Fruit fly (Drosophila melanogaster) whole organism, embryonic: ENCODE results near the gene CG13044.

ENCODE experiments used
- Blimp-1 ChIP-seq: fragments of 200-800 bp; sonication (Bioruptor generic); optimal IDR thresholded peaks from 3 replicates; lab custom pipeline; 2018; ENCODE audit warnings: missing biosample characterization, missing genetic modification characterization, mild to moderate bottlenecking, moderate library complexity, missing genetic modification reagents
- CG10147 ChIP-seq: fragments of 200-800 bp; sonication (Bioruptor generic); optimal IDR thresholded peaks from 2 replicates; lab custom pipeline; 2019; ENCODE audit warnings: missing biosample characterization, mild to moderate bottlenecking, missing genetic modification characterization, moderate library complexity
- CG10462 ChIP-seq: fragments of 200-800 bp; sonication (Bioruptor generic); optimal IDR thresholded peaks from 2 replicates; lab custom pipeline; 2016; ENCODE audit warnings: missing biosample characterization, missing genetic modification characterization
- CG11093 ChIP-seq: fragments of 200-800 bp; sonication (Bioruptor generic); IDR thresholded peaks from 3 replicates; pipeline ENCODE4 v1.3.6; 2022; ENCODE audit warnings: missing biosample characterization, missing genetic modification characterization
- CG11456 ChIP-seq: fragments of 200-800 bp; sonication (Bioruptor generic); IDR thresholded peaks from 3 replicates; pipeline ENCODE4 v1.3.6; 2022; ENCODE audit warnings: missing biosample characterization, missing genetic modification characterization
- CG11504 ChIP-seq: fragments of 200-800 bp; sonication (Bioruptor generic); optimal IDR thresholded peaks from 3 replicates; lab custom pipeline; 2019; ENCODE audit warnings: missing biosample characterization, mild to moderate bottlenecking, missing genetic modification characterization, moderate library complexity
- CG12744 ChIP-seq: fragments of 200-800 bp; sonication (Bioruptor generic); optimal IDR thresholded peaks from 2 replicates; lab custom pipeline; 2016; ENCODE audit warnings: missing biosample characterization, missing genetic modification characterization
- CG13424 ChIP-seq: fragments of 200-800 bp; sonication (Bioruptor generic); optimal IDR thresholded peaks from 2 replicates; lab custom pipeline; 2019; ENCODE audit warnings: missing biosample characterization, mild to moderate bottlenecking, missing genetic modification characterization, moderate library complexity
- CG17186 ChIP-seq: fragments of 200-800 bp; sonication (Bioruptor generic); optimal IDR thresholded peaks from 3 replicates; lab custom pipeline; 2017; ENCODE audit warnings: missing biosample characterization, missing genetic modification reagents, missing genetic modification characterization
- CG17802 ChIP-seq: fragments of 200-800 bp; sonication (Bioruptor generic); optimal IDR thresholded peaks from 2 replicates; lab custom pipeline; 2018; ENCODE audit warnings: missing biosample characterization, mild to moderate bottlenecking, missing genetic modification characterization, moderate library complexity
- CG1792 ChIP-seq: fragments of 200-800 bp; sonication (Bioruptor generic); optimal IDR thresholded peaks from 2 replicates; lab custom pipeline; 2016; ENCODE audit warnings: missing biosample characterization, missing genetic modification characterization
- CG2202 ChIP-seq: fragments of 200-800 bp; sonication (Bioruptor generic); optimal IDR thresholded peaks from 2 replicates; lab custom pipeline; 2018; ENCODE audit warnings: missing biosample characterization, mild to moderate bottlenecking, missing genetic modification characterization
- CG3281 ChIP-seq: fragments of 200-800 bp; sonication (Bioruptor generic); optimal IDR thresholded peaks from 3 replicates; lab custom pipeline; 2017; ENCODE audit warnings: missing biosample characterization, mild to moderate bottlenecking, missing genetic modification characterization
- CG3726 ChIP-seq: fragments of 200-800 bp; sonication (Bioruptor generic); IDR thresholded peaks from 3 replicates; pipeline ENCODE4, ENCODE4 v1.3.6; 2022; ENCODE audit warnings: missing biosample characterization, missing genetic modification characterization
- CG42726 ChIP-seq: fragments of 200-800 bp; sonication (Bioruptor generic); IDR thresholded peaks from 2 replicates; pipeline ENCODE4 v1.3.6; 2022; ENCODE audit warnings: missing biosample characterization, missing genetic modification characterization; ENCODE audit not compliant: partially characterized antibody
- CG4617 ChIP-seq: fragments of 200-800 bp; sonication (Bioruptor generic); optimal IDR thresholded peaks from 3 replicates; lab custom pipeline; 2016; ENCODE audit warnings: missing biosample characterization, missing genetic modification characterization, borderline replicate concordance
- CG4854 ChIP-seq: fragments of 200-800 bp; sonication (Bioruptor generic); optimal IDR thresholded peaks from 2 replicates; lab custom pipeline; 2016; ENCODE audit warnings: missing biosample characterization, missing genetic modification characterization, inconsistent platforms
- CG6175 ChIP-seq: fragments of 200-800 bp; sonication (Bioruptor generic); IDR thresholded peaks from 3 replicates; pipeline ENCODE4 v1.3.6; 2022; ENCODE audit warnings: missing biosample characterization, missing genetic modification characterization
- CG6272 ChIP-seq: fragments of 200-800 bp; sonication (Bioruptor generic); IDR thresholded peaks from 2 replicates; pipeline ENCODE4 v1.3.6; 2022; ENCODE audit warnings: missing biosample characterization, missing genetic modification characterization
- CG6683 ChIP-seq: fragments of 200-800 bp; sonication (Bioruptor generic); optimal IDR thresholded peaks from 2 replicates; lab custom pipeline; 2017; ENCODE audit warnings: missing biosample characterization, mild to moderate bottlenecking, missing genetic modification characterization, missing genetic modification reagents
- CG7357 ChIP-seq: fragments of 200-800 bp; sonication (Bioruptor generic); IDR thresholded peaks from 3 replicates; pipeline ENCODE4 v1.3.6; 2022; ENCODE audit warnings: missing biosample characterization, missing genetic modification characterization
- CG7372 ChIP-seq: fragments of 200-800 bp; sonication (Bioruptor generic); IDR thresholded peaks from 2 replicates; pipeline ENCODE4 v1.3.6; 2022; ENCODE audit warnings: missing biosample characterization, missing genetic modification characterization
- CG7745 ChIP-seq: fragments of 200-800 bp; sonication (Bioruptor generic); optimal IDR thresholded peaks from 2 replicates; lab custom pipeline; 2018; ENCODE audit warnings: missing biosample characterization, mild to moderate bottlenecking, missing genetic modification characterization, moderate library complexity
- CTCF ChIP-seq: fragments of 200-800 bp; sonication (Bioruptor generic); optimal IDR thresholded peaks from 2 replicates; lab custom pipeline; 2017; ENCODE audit warnings: missing biosample characterization, mild to moderate bottlenecking, missing genetic modification characterization, moderate library complexity
- Dref ChIP-seq: fragments of 200-800 bp; sonication (Bioruptor generic); IDR thresholded peaks from 2 replicates; pipeline ENCODE4 v1.3.6; 2022; ENCODE audit warnings: missing biosample characterization, missing genetic modification characterization
- Drgx ChIP-seq: fragments of 200-800 bp; sonication (Bioruptor generic); IDR thresholded peaks from 2 replicates; pipeline ENCODE4 v1.3.6; 2022; ENCODE audit warnings: missing biosample characterization, missing genetic modification characterization
- E2f1 ChIP-seq: fragments of 200-800 bp; sonication (Bioruptor generic); IDR thresholded peaks from 2 replicates; pipeline ENCODE4 v1.3.6; 2022; ENCODE audit warnings: missing biosample characterization, missing genetic modification characterization
- Lim3 ChIP-seq: fragments of 200-800 bp; sonication (Bioruptor generic); IDR thresholded peaks from 2 replicates; pipeline ENCODE4 v1.3.6; 2022; ENCODE audit warnings: missing biosample characterization, missing genetic modification characterization
- Neu2 ChIP-seq: fragments of 200-800 bp; sonication (Bioruptor generic); optimal IDR thresholded peaks from 3 replicates; lab custom pipeline; 2016; ENCODE audit warnings: missing biosample characterization, missing genetic modification characterization, borderline replicate concordance
- Scr ChIP-seq: fragments of 200-800 bp; sonication (Bioruptor generic); IDR thresholded peaks from 2 replicates; pipeline ENCODE4 v1.3.6; 2022; ENCODE audit warnings: missing biosample characterization, missing genetic modification characterization; ENCODE audit not compliant: partially characterized antibody
- Sox100B ChIP-seq: fragments of 200-800 bp; sonication (Bioruptor generic); optimal IDR thresholded peaks from 3 replicates; lab custom pipeline; 2018; ENCODE audit warnings: missing biosample characterization, mild to moderate bottlenecking, missing genetic modification characterization
- Tbp ChIP-seq: fragments of >200 bp; optimal IDR thresholded peaks from 2 replicates; lab custom pipeline; 2018; ENCODE audit warnings: missing biosample characterization, missing genetic modification characterization
- ara ChIP-seq: fragments of 200-800 bp; sonication (Bioruptor generic); IDR thresholded peaks from 2 replicates; pipeline ENCODE4 v1.3.6; 2022; ENCODE audit warnings: missing biosample characterization, missing genetic modification characterization
- dati ChIP-seq: fragments of 200-800 bp; sonication (Bioruptor generic); IDR thresholded peaks from 2 replicates; pipeline ENCODE4 v1.3.6; 2022; ENCODE audit warnings: missing biosample characterization, missing genetic modification characterization
- dm ChIP-seq: fragments of 200-800 bp; sonication (Bioruptor generic); optimal IDR thresholded peaks from 3 replicates; lab custom pipeline; 2016; ENCODE audit warnings: missing biosample characterization, missing genetic modification characterization
- emc ChIP-seq: fragments of 200-800 bp; sonication (Bioruptor generic); optimal IDR thresholded peaks from 2 replicates; lab custom pipeline; 2016; ENCODE audit warnings: missing biosample characterization, missing genetic modification characterization
- gsb-n ChIP-seq: fragments of 200-800 bp; sonication (Bioruptor generic); optimal IDR thresholded peaks from 3 replicates; lab custom pipeline; 2018; ENCODE audit warnings: missing biosample characterization, mild to moderate bottlenecking, missing genetic modification characterization
- lab ChIP-seq: fragments of 200-800 bp; sonication (Bioruptor generic); optimal IDR thresholded peaks from 3 replicates; lab custom pipeline; 2017; ENCODE audit warnings: missing biosample characterization, missing genetic modification characterization, mild to moderate bottlenecking, moderate library complexity, missing genetic modification reagents
- mld ChIP-seq: fragments of 200-800 bp; sonication (Bioruptor generic); IDR thresholded peaks from 3 replicates; pipeline ENCODE4 v1.3.6; 2022; ENCODE audit warnings: missing biosample characterization, missing genetic modification characterization; ENCODE audit not compliant: partially characterized antibody
- pita ChIP-seq: fragments of 200-800 bp; sonication (Bioruptor generic); optimal IDR thresholded peaks from 2 replicates; lab custom pipeline; 2017; ENCODE audit warnings: missing biosample characterization, mild to moderate bottlenecking, missing genetic modification characterization
- repo ChIP-seq: fragments of 200-800 bp; sonication (Bioruptor generic); optimal IDR thresholded peaks from 2 replicates; lab custom pipeline; 2016; ENCODE audit warnings: missing biosample characterization, missing genetic modification characterization
- ro ChIP-seq: fragments of 200-800 bp; sonication (Bioruptor generic); IDR thresholded peaks from 2 replicates; pipeline ENCODE4 v1.3.6; 2022; ENCODE audit warnings: missing biosample characterization, missing genetic modification characterization
- sens-2 ChIP-seq: fragments of 200-800 bp; sonication (Bioruptor generic); IDR thresholded peaks from 2 replicates; pipeline ENCODE4 v1.3.6; 2022; ENCODE audit warnings: missing biosample characterization, missing genetic modification characterization
- seq ChIP-seq: fragments of 200-800 bp; sonication (Bioruptor generic); IDR thresholded peaks from 2 replicates; pipeline ENCODE4 v1.3.6; 2022; ENCODE audit warnings: missing biosample characterization, missing genetic modification characterization
- shn ChIP-seq: fragments of 200-800 bp; sonication (Bioruptor generic); optimal IDR thresholded peaks from 3 replicates; lab custom pipeline; 2016; ENCODE audit warnings: missing biosample characterization, missing genetic modification characterization
- sob ChIP-seq: fragments of 200-800 bp; sonication (Bioruptor generic); IDR thresholded peaks from 2 replicates; pipeline ENCODE4 v1.3.6; 2022; ENCODE audit warnings: missing biosample characterization, missing genetic modification characterization
- sug ChIP-seq: fragments of 200-800 bp; optimal IDR thresholded peaks from 2 replicates; lab custom pipeline; 2019; ENCODE audit warnings: missing biosample characterization, mild to moderate bottlenecking, missing genetic modification characterization, moderate library complexity
- tap ChIP-seq: fragments of 200-800 bp; optimal IDR thresholded peaks from 3 replicates; lab custom pipeline; 2019; ENCODE audit warnings: missing biosample characterization, mild to moderate bottlenecking, missing genetic modification characterization, moderate library complexity
- vnd ChIP-seq: fragments of 200-800 bp; sonication (Bioruptor generic); IDR thresholded peaks from 3 replicates; pipeline ENCODE4 v1.3.6; 2022; ENCODE audit warnings: missing biosample characterization, missing genetic modification characterization; ENCODE audit not compliant: partially characterized antibody

CG13044 gene

dm6 chr3L:16303078-16303477 is at the start of gene CG13044:
Gene CG13044 (minus strand): TSS chr3L:16303178.
- TF ChIP-seq Blimp-1 (GFP tag; lab: Kevin White, UChicago) (peak; percentile 16), Dref (GFP tag; lab: Robert Waterston, UW) (no peak)

- no peak for TF ChIP-seq seq
- TF ChIP-seq ara (GFP tag; lab: Robert Waterston, UW) = no peak
- TF ChIP-seq Tbp (GFP tag; lab: Kevin White, UChicago) = no peak
- no peak for TF ChIP-seq CG11504
- no peak for TF ChIP-seq sug (tag; lab: Kevin White, UChicago)
- TF ChIP-seq tap = no peak
- no peak for TF ChIP-seq Sox100B
- TF ChIP-seq CG3281 (GFP tag; lab: Kevin White, UChicago) = no peak
- no peak for TF ChIP-seq CG42726 (GFP tag; lab: Robert Waterston, UW)
- no peak for TF ChIP-seq CG3726 (GFP tag; lab: Robert Waterston, UW)
- no peak for TF ChIP-seq pita (GFP tag; lab: Kevin White, UChicago)
- TF ChIP-seq dati (GFP tag; lab: Robert Waterston, UW) = no peak
- TF ChIP-seq CG7745 (tag; lab: Kevin White, UChicago) = no peak
- no peak for TF ChIP-seq sens-2 (GFP tag; lab: Robert Waterston, UW)
- TF ChIP-seq CTCF (GFP tag; lab: Kevin White, UChicago) = no peak
- peak; percentile 38; the same call in 1 of the 2 replicates for TF ChIP-seq Scr (GFP tag; lab: Robert Waterston, UW)
- TF ChIP-seq Neu2 (GFP tag; lab: Kevin White, UChicago) = no peak
- TF ChIP-seq repo = no peak
- no peak for TF ChIP-seq CG6175 (GFP tag; lab: Robert Waterston, UW)
- no peak for TF ChIP-seq CG2202
- no peak for TF ChIP-seq CG11456
- no peak for TF ChIP-seq CG12744 (GFP tag; lab: Kevin White, UChicago)
- no peak for TF ChIP-seq vnd (GFP tag; lab: Robert Waterston, UW)
- TF ChIP-seq Lim3 (GFP tag; lab: Robert Waterston, UW) = no peak
- TF ChIP-seq CG7357 = no peak
- TF ChIP-seq CG4617 = peak; percentile 82
- no peak for TF ChIP-seq CG6272
- no peak for TF ChIP-seq gsb-n
- TF ChIP-seq dm (GFP tag; lab: Kevin White, UChicago) = no peak
- no peak for TF ChIP-seq CG13424 (tag; lab: Kevin White, UChicago)
- no peak for TF ChIP-seq CG11093 (GFP tag; lab: Robert Waterston, UW)
- TF ChIP-seq sob (GFP tag; lab: Robert Waterston, UW) = no peak
- TF ChIP-seq emc (GFP tag; lab: Kevin White, UChicago) = no peak
- TF ChIP-seq ro (GFP tag; lab: Robert Waterston, UW) = no peak
- no peak for TF ChIP-seq CG1792 (GFP tag; lab: Kevin White, UChicago)
- no peak for TF ChIP-seq Drgx
- TF ChIP-seq mld (GFP tag; lab: Robert Waterston, UW) = no peak
- no peak for TF ChIP-seq CG6683 (GFP tag; lab: Kevin White, UChicago)
- TF ChIP-seq shn (GFP tag; lab: Kevin White, UChicago) = no peak
- TF ChIP-seq CG7372 (GFP tag; lab: Robert Waterston, UW) = no peak
- no peak for TF ChIP-seq lab (GFP tag; lab: Kevin White, UChicago)
- no peak for TF ChIP-seq CG17802 (tag; lab: Kevin White, UChicago)
- no peak for TF ChIP-seq E2f1 (GFP tag; lab: Robert Waterston, UW)
- TF ChIP-seq CG10462 (GFP tag; lab: Kevin White, UChicago) = no peak
- no peak for TF ChIP-seq CG10147 (GFP tag; lab: Kevin White, UChicago)
- TF ChIP-seq CG4854 (GFP tag; lab: Kevin White, UChicago) = no peak
- TF ChIP-seq CG17186 = peak; percentile 30
Observed at dm6 chr3L:16351770-16352429, 48.9 kb upstream of the CG13044 start, which contains the start of the genes Golgin104 and Tcs3. Gene Golgin104 (minus strand): TSS chr3L:16351951. Gene Tcs3 (plus strand): TSS chr3L:16351991.
